Fruit fly (Drosophila melanogaster): ENCODE measurements around the gene Srp72.

Gene Srp72

DNA sequence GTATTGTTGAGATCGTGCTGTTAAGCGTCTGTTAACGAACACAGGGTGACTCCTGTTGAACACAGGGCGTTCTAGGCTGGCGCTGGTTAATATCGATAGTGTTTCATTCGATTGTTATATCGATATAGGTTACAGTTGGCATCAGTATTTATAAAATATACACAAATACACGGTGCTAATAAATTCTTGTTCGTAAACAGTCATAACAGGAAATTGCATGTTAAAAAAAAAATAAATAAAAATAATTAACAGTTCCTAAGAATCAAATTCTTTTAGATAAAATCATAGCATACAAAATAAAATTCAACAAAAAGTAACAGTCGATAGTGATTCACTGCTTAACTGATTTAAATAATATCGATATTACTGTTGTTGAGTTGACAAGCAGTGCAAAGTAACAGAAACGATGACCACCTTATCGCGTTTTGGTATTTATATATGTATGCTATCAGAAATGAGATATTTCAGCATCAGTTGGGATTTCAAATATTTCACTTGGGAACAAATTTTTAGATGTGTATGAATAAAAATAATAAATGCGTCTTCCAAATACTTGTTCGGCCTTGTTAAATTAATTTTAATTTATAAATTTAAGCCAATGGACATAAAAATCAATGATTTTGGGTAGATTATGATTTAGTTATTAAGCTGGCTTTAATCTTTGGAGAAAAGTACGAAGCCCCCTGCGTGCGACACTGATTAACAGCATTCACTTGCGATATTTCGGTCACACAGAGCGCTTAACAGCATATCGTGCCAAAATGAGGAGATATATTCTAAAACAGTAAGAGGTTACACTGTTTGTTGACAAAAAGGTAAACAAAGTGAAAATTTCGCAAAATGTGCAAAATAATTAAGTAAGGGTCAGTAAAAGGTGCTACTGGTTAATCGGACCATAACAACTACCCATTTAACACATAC, 46.4 kb downstream of the Srp72 start, which contains the start of the genes Pi3K92E and Lrrk (continued):
- TF ChIP-seq CG12391 (tag; optimal IDR thresholded peaks at IDR 0.05): no peak
- TF ChIP-seq CG13624 (GFP tag; optimal IDR thresholded peaks at IDR 0.05): no peak
- peak; percentile 89 for TF ChIP-seq knrl (GFP tag; IDR thresholded peaks at IDR 0.05; ENCODE audit: partially characterized antibody)
- TF ChIP-seq CG1024 (GFP tag; IDR thresholded peaks at IDR 0.05): peak; percentile 17; the same call in 1 of the 2 replicates
- no peak; the same call in 2 of the 3 replicates for TF ChIP-seq ci (GFP tag; IDR thresholded peaks at IDR 0.05)
- no peak for TF ChIP-seq gcm2 (GFP tag; optimal IDR thresholded peaks at IDR 0.05)
- peak; percentile 53 for TF ChIP-seq pzg (GFP tag; optimal IDR thresholded peaks at IDR 0.05)
- TF ChIP-seq fd96Cb (tag; optimal IDR thresholded peaks at IDR 0.05): no peak
- TF ChIP-seq HLHmδ (GFP tag; optimal IDR thresholded peaks at IDR 0.05): peak; percentile 58
- no peak for TF ChIP-seq CG6654 (GFP tag; optimal IDR thresholded peaks at IDR 0.05)
- peak; percentile 74 for TF ChIP-seq Doc3 (GFP tag; IDR thresholded peaks at IDR 0.05; ENCODE audit: partially characterized antibody)
- peak; percentile 21 for TF ChIP-seq CG17359 (tag; optimal IDR thresholded peaks at IDR 0.05)
- TF ChIP-seq HLH54F (GFP tag; optimal IDR thresholded peaks at IDR 0.05): no peak
- TF ChIP-seq CG13123 (GFP tag; optimal IDR thresholded peaks at IDR 0.05): no peak
- no peak for TF ChIP-seq tup (GFP tag; optimal IDR thresholded peaks at IDR 0.05)
- no peak for TF ChIP-seq wdn (GFP tag; IDR thresholded peaks at IDR 0.05)
- peak; percentile 14 for TF ChIP-seq CG1603 (tag; optimal IDR thresholded peaks at IDR 0.05)
- no peak for TF ChIP-seq her (GFP tag; optimal IDR thresholded peaks at IDR 0.05)
- TF ChIP-seq Abd-B (GFP tag; optimal IDR thresholded peaks at IDR 0.05): no peak
- TF ChIP-seq CG13287 (GFP tag; IDR thresholded peaks at IDR 0.05; ENCODE audit: partially characterized antibody): peak; percentile 79
- no peak for TF ChIP-seq vfl (GFP tag; optimal IDR thresholded peaks at IDR 0.05)
- peak; percentile 83 for TF ChIP-seq nerfin-2 (GFP tag; IDR thresholded peaks at IDR 0.05; ENCODE audit: partially characterized antibody)
- TF ChIP-seq eyg (GFP tag; optimal IDR thresholded peaks at IDR 0.05): no peak
- peak; percentile 78; the same call in 2 of the 3 replicates for TF ChIP-seq zen2 (GFP tag; IDR thresholded peaks at IDR 0.05; ENCODE audit: partially characterized antibody)
- no peak for TF ChIP-seq ftz-f1 (GFP tag; optimal IDR thresholded peaks at IDR 0.05)
- TF ChIP-seq CG10366 (GFP tag; IDR thresholded peaks at IDR 0.05): no peak
- TF ChIP-seq row (GFP tag; IDR thresholded peaks at IDR 0.05): peak; percentile 54; the same call in 2 of the 3 replicates
- TF ChIP-seq dysf (GFP tag; IDR thresholded peaks at IDR 0.05): no peak
- peak; percentile 21; the same call in 1 of the 2 replicates for TF ChIP-seq CG6689 (GFP tag; IDR thresholded peaks at IDR 0.05)
- peak; percentile 86 for TF ChIP-seq Bgb (GFP tag; IDR thresholded peaks at IDR 0.05; ENCODE audit: partially characterized antibody)
- no peak for TF ChIP-seq CG2875 (GFP tag; optimal IDR thresholded peaks at IDR 0.05)
- no peak for TF ChIP-seq CG31224 (GFP tag; IDR thresholded peaks at IDR 0.05)
- peak; percentile 53 for TF ChIP-seq CG2116 (GFP tag; optimal IDR thresholded peaks at IDR 0.05)
- TF ChIP-seq CG4707 (GFP tag; optimal IDR thresholded peaks at IDR 0.05): peak; percentile 22
- no peak for TF ChIP-seq ems (GFP tag; optimal IDR thresholded peaks at IDR 0.05)
- TF ChIP-seq Sox100B (GFP tag; optimal IDR thresholded peaks at IDR 0.05): no peak
- no peak for TF ChIP-seq hkb (optimal IDR thresholded peaks at IDR 0.05)
- TF ChIP-seq hkb (GFP tag; IDR thresholded peaks at IDR 0.05): 0 out of 2 replicates have a peak, but pooled peaks have one; percentile 5
- TF ChIP-seq CG13424 (tag; optimal IDR thresholded peaks at IDR 0.05): no peak
- no peak for TF ChIP-seq CG10209 (GFP tag; optimal IDR thresholded peaks at IDR 0.05)
- no peak for TF ChIP-seq CrebB (tag; optimal IDR thresholded peaks at IDR 0.05)
- peak; percentile 1 for TF ChIP-seq pfk (GFP tag; optimal IDR thresholded peaks at IDR 0.05)
- peak; percentile 40; the same call in 1 of the 2 replicates for TF ChIP-seq NFAT (GFP tag; IDR thresholded peaks at IDR 0.05)
- no peak for TF ChIP-seq ssp (GFP tag; IDR thresholded peaks at IDR 0.05)
- TF ChIP-seq dm (GFP tag; optimal IDR thresholded peaks at IDR 0.05): no peak
- no peak for TF ChIP-seq Gsc (GFP tag; IDR thresholded peaks at IDR 0.05)
- no peak for TF ChIP-seq gsb (GFP tag; IDR thresholded peaks at IDR 0.05)
- TF ChIP-seq CG34376 (GFP tag; optimal IDR thresholded peaks at IDR 0.05): no peak
